Fruit fly (Drosophila melanogaster): ENCODE data around the gene CG42460.
A peak's percentile ranks its signal among the peaks of the same experiment; 100 is the strongest.

Gene CG42460

dm6 chr2L:3354642-3355380, 33.5 kb downstream of the CG42460 start, which contains the start of gene E23 (continued):
- TF ChIP-seq disco-r (GFP tag; optimal IDR thresholded peaks at IDR 0.05): peak; percentile 90
- TF ChIP-seq CG1024 (GFP tag; IDR thresholded peaks at IDR 0.05): peak; percentile 93
- peak; percentile 98 for TF ChIP-seq CG10366 (GFP tag; IDR thresholded peaks at IDR 0.05)
- peak; percentile 99 for TF ChIP-seq az2 (GFP tag; optimal IDR thresholded peaks at IDR 0.05)
- no peak for TF ChIP-seq lov (optimal IDR thresholded peaks at IDR 0.05)
- peak; percentile 94 for TF ChIP-seq lov (GFP tag; IDR thresholded peaks at IDR 0.05)
- TF ChIP-seq Xrp1 (GFP tag; IDR thresholded peaks at IDR 0.05): peak; percentile 99
- peak; percentile 99 for TF ChIP-seq CG2678 (tag; optimal IDR thresholded peaks at IDR 0.05)
- TF ChIP-seq CG2120 (GFP tag; optimal IDR thresholded peaks at IDR 0.05): peak; percentile 98
- TF ChIP-seq CG12942 (GFP tag; optimal IDR thresholded peaks at IDR 0.05): peak; percentile 98
- peak; percentile 94 for TF ChIP-seq sens-2 (GFP tag; IDR thresholded peaks at IDR 0.05)
- peak; percentile 98 for TF ChIP-seq CG3407 (GFP tag; optimal IDR thresholded peaks at IDR 0.05)
- peak; percentile 95 for TF ChIP-seq ems (GFP tag; optimal IDR thresholded peaks at IDR 0.05)
- TF ChIP-seq ssp (GFP tag; IDR thresholded peaks at IDR 0.05): peak; percentile 93
- TF ChIP-seq ewg (GFP tag; optimal IDR thresholded peaks at IDR 0.05): peak; percentile 98
- TF ChIP-seq yki (optimal IDR thresholded peaks at IDR 0.05): no peak
- TF ChIP-seq CG8290 (GFP tag; optimal IDR thresholded peaks at IDR 0.05): peak; percentile 97
- peak; percentile 93 to 94 for TF ChIP-seq CG8290 (tag; optimal IDR thresholded peaks at IDR 0.05)
- TF ChIP-seq CG4617 (GFP tag; optimal IDR thresholded peaks at IDR 0.05; ENCODE audit: borderline replicate concordance): peak; percentile 95
- peak; percentile 97 for TF ChIP-seq CG3726 (GFP tag; IDR thresholded peaks at IDR 0.05)
- TF ChIP-seq E2f1 (GFP tag; IDR thresholded peaks at IDR 0.05): peak; percentile 97
- peak; percentile 96 for TF ChIP-seq CG12219 (GFP tag; optimal IDR thresholded peaks at IDR 0.05)
- peak; percentile 95 for TF ChIP-seq chm (GFP tag; IDR thresholded peaks at IDR 0.05)
- no peak for TF ChIP-seq usp (GFP tag; optimal IDR thresholded peaks at IDR 0.05)
- TF ChIP-seq CG34224 (GFP tag; IDR thresholded peaks at IDR 0.05; ENCODE audit: partially characterized antibody): peak; percentile 52; the same call in 2 of the 3 replicates
- peak; percentile 99 for TF ChIP-seq Ssrp (tag; optimal IDR thresholded peaks at IDR 0.05)
- peak; percentile 98 for TF ChIP-seq CG10654 (GFP tag; optimal IDR thresholded peaks at IDR 0.05)
- TF ChIP-seq CG14441 (GFP tag; IDR thresholded peaks at IDR 0.05): peak; percentile 97
- peak; percentile 77 for TF ChIP-seq btn (GFP tag; optimal IDR thresholded peaks at IDR 0.05)
- peak; percentile 76 for TF ChIP-seq en (GFP tag; optimal IDR thresholded peaks at IDR 0.05)
- peak; percentile 96 for TF ChIP-seq wdn (GFP tag; IDR thresholded peaks at IDR 0.05)
- no peak for TF ChIP-seq inv (GFP tag; IDR thresholded peaks at IDR 0.05; ENCODE audit: partially characterized antibody)
- TF ChIP-seq pho (GFP tag; optimal IDR thresholded peaks at IDR 0.05): peak; percentile 96
- peak; percentile 99 for TF ChIP-seq row (GFP tag; IDR thresholded peaks at IDR 0.05)
- TF ChIP-seq hb (GFP tag; IDR thresholded peaks at IDR 0.05; ENCODE audit: partially characterized antibody): peak; percentile 9; the same call in 1 of the 3 replicates
- TF ChIP-seq CG32772 (GFP tag; IDR thresholded peaks at IDR 0.05): peak; percentile 97
- peak; percentile 94 for TF ChIP-seq CG16863 (GFP tag; optimal IDR thresholded peaks at IDR 0.05)
- peak; percentile 94 for TF ChIP-seq fu2 (GFP tag; optimal IDR thresholded peaks at IDR 0.05)
- TF ChIP-seq Xbp1 (GFP tag; optimal IDR thresholded peaks at IDR 0.05): peak; percentile 99
- TF ChIP-seq danr (GFP tag; IDR thresholded peaks at IDR 0.05): peak; percentile 97
- peak; percentile 97 for TF ChIP-seq kay (GFP tag; optimal IDR thresholded peaks at IDR 0.05)
- peak in 1 of 2 experiments; percentile 99 for TF ChIP-seq Eip74EF (GFP tag; optimal IDR thresholded peaks at IDR 0.05)
- no peak for TF ChIP-seq CG16813 (GFP tag; IDR thresholded peaks at IDR 0.05; ENCODE audit: partially characterized antibody)
- peak; percentile 97 for TF ChIP-seq chn (GFP tag; optimal IDR thresholded peaks at IDR 0.05)
- peak; percentile 71 for TF ChIP-seq Elba2 (GFP tag; optimal IDR thresholded peaks at IDR 0.05)
- TF ChIP-seq CG17568 (GFP tag; optimal IDR thresholded peaks at IDR 0.05): peak; percentile 98
- TF ChIP-seq CG8765 (GFP tag; IDR thresholded peaks at IDR 0.05): peak; percentile 89
- TF ChIP-seq Ets97D (GFP tag; optimal IDR thresholded peaks at IDR 0.05): peak; percentile 79
- TF ChIP-seq CG9876 (GFP tag; optimal IDR thresholded peaks at IDR 0.05): peak; percentile 91
- TF ChIP-seq ato (GFP tag; IDR thresholded peaks at IDR 0.05; ENCODE audit: partially characterized antibody): peak; percentile 61; the same call in 1 of the 2 replicates
- TF ChIP-seq ab (GFP tag; optimal IDR thresholded peaks at IDR 0.05): peak; percentile 73
